Worm (Caenorhabditis elegans) whole organism, L1 larva: ENCODE results near the gene fbl-1.

Source experiments
- C34B4.2 ChIP-seq: sonication (generic microtip); optimal IDR thresholded peaks from 2 replicates; lab custom pipeline; 2017; ENCODE audit warnings: mild to moderate bottlenecking, missing genetic modification characterization, missing compliant biosample characterization
- Y116A8C.19 ChIP-seq: sonication (generic microtip); optimal IDR thresholded peaks from 2 replicates; lab custom pipeline; 2016; ENCODE audit warnings: missing compliant biosample characterization, missing genetic modification characterization, borderline replicate concordance
- alr-1 ChIP-seq: fragments of 200-800 bp; sonication (Bioruptor generic); optimal IDR thresholded peaks from 2 replicates; lab custom pipeline; 2018; ENCODE audit warnings: borderline replicate concordance, mild to moderate bottlenecking, missing genetic modification characterization, missing compliant biosample characterization
- ama-1 ChIP-seq: fragments of 150-350 bp; optimal IDR thresholded peaks from 2 replicates; lab custom pipeline; 2014
- ceh-82 ChIP-seq, 3 experiments: fragments of 150-350 bp in 1 of 3; sonication (generic microtip) in 2 of 3; optimal IDR thresholded peaks; 2 replicates each; lab custom pipeline; 2014 to 2017; ENCODE audit warnings: missing biosample characterization in 3 of 3, missing genetic modification characterization in 3 of 3
- ceh-88 ChIP-seq: fragments of 200-800 bp; sonication (Bioruptor generic); IDR thresholded peaks from 2 replicates; pipeline ENCODE4 v1.3.6; 2022; ENCODE audit warnings: missing genetic modification characterization, missing compliant biosample characterization
- ceh-90 ChIP-seq: sonication (generic microtip); optimal IDR thresholded peaks from 2 replicates; lab custom pipeline; 2016; ENCODE audit warnings: missing genetic modification characterization, missing compliant biosample characterization
- ces-1 ChIP-seq: fragments of 150-350 bp; optimal IDR thresholded peaks from 2 replicates; lab custom pipeline; 2014; ENCODE audit warnings: missing biosample characterization, missing genetic modification reagents, missing genetic modification characterization
- dpl-1 ChIP-seq, 3 experiments: fragments of 150-350 bp in 2 of 3; sonication (generic microtip) in 1 of 3; optimal IDR thresholded peaks; 2 replicates each; lab custom pipeline; 2014 to 2017; ENCODE audit warnings: missing biosample characterization in 3 of 3, missing genetic modification characterization in 3 of 3, missing genetic modification reagents in 3 of 3
- dsc-1 ChIP-seq: sonication (generic microtip); optimal IDR thresholded peaks from 2 replicates; lab custom pipeline; 2016; ENCODE audit warnings: mild to moderate bottlenecking, missing genetic modification characterization, missing compliant biosample characterization
- efl-1 ChIP-seq, 4 experiments: fragments of 150-350 bp; optimal IDR thresholded peaks in 3 of 4; peaks in 1 of 4; 1 replicate in 1 of 4; 2 replicates in 3 of 4; lab custom pipeline; 2014; ENCODE audit warnings: missing biosample characterization in 2 of 4, missing genetic modification characterization in 2 of 4, missing genetic modification reagents in 2 of 4
- ets-5 ChIP-seq: fragments of 200-800 bp; sonication (Bioruptor generic); IDR thresholded peaks from 2 replicates; pipeline ENCODE4 v1.3.6; 2022; ENCODE audit warnings: missing genetic modification characterization, missing compliant biosample characterization
- fkh-10 ChIP-seq: sonication (generic microtip); optimal IDR thresholded peaks from 2 replicates; lab custom pipeline; 2017; ENCODE audit warnings: missing biosample characterization, missing genetic modification reagents, missing genetic modification characterization
- fkh-4 ChIP-seq: sonication (generic microtip); optimal IDR thresholded peaks from 2 replicates; lab custom pipeline; 2016; ENCODE audit warnings: missing compliant biosample characterization, missing genetic modification characterization, borderline replicate concordance
- grh-1 ChIP-seq: fragments of 200-800 bp; sonication (Bioruptor generic); IDR thresholded peaks from 2 replicates; pipeline ENCODE4 v1.3.6; 2022; ENCODE audit warnings: missing genetic modification reagents, missing genetic modification characterization, missing compliant biosample characterization
- hlh-4 ChIP-seq: sonication (generic microtip); optimal IDR thresholded peaks from 2 replicates; lab custom pipeline; 2016; ENCODE audit warnings: mild to moderate bottlenecking, missing genetic modification characterization, missing compliant biosample characterization
- hpl-2 ChIP-seq: fragments of 150-350 bp; optimal IDR thresholded peaks from 2 replicates; lab custom pipeline; 2014; ENCODE audit warnings: missing biosample characterization, missing genetic modification reagents, missing genetic modification characterization
- irx-1 ChIP-seq: sonication (generic microtip); optimal IDR thresholded peaks from 2 replicates; lab custom pipeline; 2016; ENCODE audit warnings: missing genetic modification characterization, missing compliant biosample characterization
- isw-1 ChIP-seq: fragments of 200-800 bp; sonication (Bioruptor generic); IDR thresholded peaks from 2 replicates; pipeline ENCODE4 v1.3.6; 2022; ENCODE audit warnings: missing genetic modification characterization, missing compliant biosample characterization
- lin-14 ChIP-seq: fragments of 200-800 bp; sonication (Bioruptor generic); optimal IDR thresholded peaks from 2 replicates; lab custom pipeline; 2018; ENCODE audit warnings: mild to moderate bottlenecking, missing genetic modification characterization, moderate library complexity, missing compliant biosample characterization
- lin-15B ChIP-seq: fragments of 150-350 bp; sonication (generic microtip); optimal IDR thresholded peaks from 3 replicates; lab custom pipeline; 2014; ENCODE audit warnings: missing biosample characterization, missing genetic modification characterization
- lin-35 ChIP-seq, 2 experiments: fragments of 150-350 bp; optimal IDR thresholded peaks; 2 replicates each; lab custom pipeline; 2014; ENCODE audit warnings: missing biosample characterization in 2 of 2, missing genetic modification characterization in 2 of 2, missing genetic modification reagents in 2 of 2
- lir-3 ChIP-seq: sonication (generic microtip); optimal IDR thresholded peaks from 2 replicates; lab custom pipeline; 2016; ENCODE audit warnings: mild to moderate bottlenecking, missing genetic modification characterization, moderate library complexity, missing compliant biosample characterization; ENCODE audit not compliant: poor library complexity
- mab-9 ChIP-seq: fragments of 200-800 bp; sonication (Bioruptor generic); IDR thresholded peaks from 2 replicates; pipeline ENCODE4 v1.3.6; 2022; ENCODE audit warnings: missing genetic modification reagents, missing genetic modification characterization, missing compliant biosample characterization
- mdl-1 ChIP-seq, 2 experiments: fragments of 150-350 bp; optimal IDR thresholded peaks; 2 replicates each; lab custom pipeline; 2014 to 2017; ENCODE audit warnings: missing biosample characterization in 2 of 2, missing genetic modification characterization in 2 of 2, inconsistent platforms in 1 of 2
- mef-2 ChIP-seq: fragments of 150-350 bp; optimal IDR thresholded peaks from 2 replicates; lab custom pipeline; 2014; ENCODE audit warnings: missing biosample characterization, missing genetic modification characterization
- mep-1 ChIP-seq: fragments of 150-350 bp; optimal IDR thresholded peaks from 2 replicates; lab custom pipeline; 2014; ENCODE audit warnings: missing biosample characterization, missing genetic modification characterization
- nhr-12 ChIP-seq: sonication (generic microtip); optimal IDR thresholded peaks from 2 replicates; lab custom pipeline; 2017; ENCODE audit warnings: missing biosample characterization, missing genetic modification characterization
- nhr-19 ChIP-seq: fragments of 200-800 bp; sonication (Bioruptor generic); conservative IDR thresholded peaks from 2 replicates; pipeline ENCODE4 v1.3.6; 2022; ENCODE audit warnings: missing genetic modification characterization, missing compliant biosample characterization
- nhr-90 ChIP-seq: sonication (generic microtip); optimal IDR thresholded peaks from 2 replicates; lab custom pipeline; 2016; ENCODE audit warnings: mild to moderate bottlenecking, missing genetic modification characterization, missing compliant biosample characterization; ENCODE audit not compliant: poor library complexity
- pax-3 ChIP-seq: fragments of 200-800 bp; sonication (Bioruptor generic); optimal IDR thresholded peaks from 2 replicates; lab custom pipeline; 2018; ENCODE audit warnings: mild to moderate bottlenecking, missing genetic modification characterization, moderate library complexity, missing compliant biosample characterization
- pqm-1 ChIP-seq: sonication (generic microtip); optimal IDR thresholded peaks from 3 replicates; lab custom pipeline; 2017; ENCODE audit warnings: missing biosample characterization, missing genetic modification characterization
- skn-1 ChIP-seq: fragments of 150-350 bp; optimal IDR thresholded peaks from 2 replicates; lab custom pipeline; 2014; ENCODE audit warnings: missing biosample characterization, missing genetic modification characterization
- snu-23 ChIP-seq: sonication (generic microtip); optimal IDR thresholded peaks from 2 replicates; lab custom pipeline; 2016; ENCODE audit warnings: missing genetic modification characterization, missing compliant biosample characterization
- sox-4 ChIP-seq: sonication (generic microtip); optimal IDR thresholded peaks from 2 replicates; lab custom pipeline; 2016; ENCODE audit warnings: missing genetic modification characterization, missing compliant biosample characterization
- sptf-1 ChIP-seq: fragments of 150-350 bp; optimal IDR thresholded peaks from 2 replicates; lab custom pipeline; 2014; ENCODE audit warnings: missing biosample characterization, missing genetic modification characterization
- swsn-7 ChIP-seq: sonication (generic microtip); optimal IDR thresholded peaks from 2 replicates; lab custom pipeline; 2016; ENCODE audit warnings: missing genetic modification characterization, missing compliant biosample characterization
- tbx-2 ChIP-seq: sonication (generic microtip); optimal IDR thresholded peaks from 2 replicates; lab custom pipeline; 2016; ENCODE audit warnings: missing genetic modification characterization, missing compliant biosample characterization
- unc-30 ChIP-seq: sonication (generic microtip); optimal IDR thresholded peaks from 2 replicates; lab custom pipeline; 2017; ENCODE audit warnings: missing biosample characterization, missing genetic modification characterization
- unc-86 ChIP-seq: sonication (generic microtip); optimal IDR thresholded peaks from 2 replicates; lab custom pipeline; 2016; ENCODE audit warnings: missing genetic modification characterization, missing compliant biosample characterization
- unc-98 ChIP-seq: fragments of 200-800 bp; sonication (Bioruptor generic); IDR thresholded peaks from 2 replicates; pipeline ENCODE4 v1.3.6; 2022; ENCODE audit warnings: missing genetic modification characterization, missing compliant biosample characterization
- zag-1 ChIP-seq: fragments of 150-350 bp; optimal IDR thresholded peaks from 2 replicates; lab custom pipeline; 2014; ENCODE audit warnings: missing biosample characterization, missing genetic modification characterization
- ztf-11 ChIP-seq, 2 experiments: sonication (generic microtip); optimal IDR thresholded peaks; 2 replicates each; lab custom pipeline; 2016 to 2017; ENCODE audit warnings: missing genetic modification characterization in 2 of 2, missing biosample characterization in 1 of 2, missing compliant biosample characterization in 1 of 2
- ztf-4 ChIP-seq: fragments of 150-350 bp; optimal IDR thresholded peaks from 2 replicates; lab custom pipeline; 2014; ENCODE audit warnings: missing biosample characterization, missing genetic modification characterization

fbl-1 gene

DNA sequence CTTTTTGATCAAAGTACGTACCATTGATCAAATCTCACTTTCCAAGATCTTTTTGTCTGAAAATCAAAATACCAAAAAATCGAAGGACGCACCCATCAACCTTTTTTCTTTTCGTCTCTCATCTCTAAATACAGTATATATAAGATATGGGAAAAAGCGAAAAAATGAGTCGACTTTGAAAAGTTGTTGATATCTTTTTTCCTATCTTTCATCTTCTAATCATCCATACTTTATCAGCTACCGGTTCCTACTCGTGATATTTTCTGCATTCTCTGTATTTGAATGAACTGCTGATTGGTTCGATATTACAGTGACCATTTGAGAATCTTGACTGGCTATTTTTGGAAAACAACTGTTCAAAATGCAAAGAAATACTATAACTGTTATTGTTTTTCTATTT lies 23.8 kb upstream of the fbl-1 start, which contains the start of gene C33A12.19 (continued):
- TF ChIP-seq fkh-4: no peak
- TF ChIP-seq mdl-1 (tag; optimal IDR thresholded peaks at IDR 0.05; lab: Kevin White, UChicago): no peak
- TF ChIP-seq ceh-88 (GFP tag; lab: Robert Waterston, UW): no peak
- no peak for TF ChIP-seq lir-3 (tag; lab: Kevin White, UChicago)
- no peak for TF ChIP-seq ztf-4 (tag; lab: Kevin White, UChicago)
- no peak for TF ChIP-seq mab-9 (GFP tag; lab: Robert Waterston, UW)
- TF ChIP-seq pqm-1 (tag; lab: Kevin White, UChicago): no peak
- no peak for TF ChIP-seq Y116A8C.19

- TF ChIP-seq lin-35 (GFP tag; optimal IDR thresholded peaks at IDR 0.05; lab: Kevin White, UChicago) (no peak), isw-1 (no peak), ztf-11 (tag; optimal IDR thresholded peaks at IDR 0.05; lab: Kevin White, UChicago) (no peak), mef-2 (tag; lab: Kevin White, UChicago) (no peak), snu-23 (GFP tag; lab: Kevin White, UChicago) (no peak), hpl-2 (GFP tag; lab: Kevin White, UChicago) (no peak), grh-1 (GFP tag; lab: Robert Waterston, UW) (no peak), nhr-90 (tag; lab: Kevin White, UChicago) (no peak), mab-9 (GFP tag; lab: Robert Waterston, UW) (no peak), ets-5 (GFP tag; lab: Robert Waterston, UW) (no peak), nhr-12 (tag; lab: Kevin White, UChicago) (no peak), mdl-1 (tag; optimal IDR thresholded peaks at IDR 0.05; lab: Kevin White, UChicago) (no peak), sptf-1 (tag; lab: Kevin White, UChicago) (no peak), nhr-19 (no peak), ceh-90 (no peak), hlh-4 (tag; lab: Kevin White, UChicago) (no peak), irx-1 (tag; lab: Kevin White, UChicago) (no peak), zag-1 (no peak), mep-1 (no peak), sox-4 (tag; lab: Kevin White, UChicago) (no peak)
- TF ChIP-seq, all 84 proteins: peak for 0
Observed at ce11 chrIV:9518608-9519007, 22.0 kb upstream of the fbl-1 start, which contains the start of gene nlp-35. Gene nlp-35, minus strand, starts transcription at chrIV:9518926.

DNA sequence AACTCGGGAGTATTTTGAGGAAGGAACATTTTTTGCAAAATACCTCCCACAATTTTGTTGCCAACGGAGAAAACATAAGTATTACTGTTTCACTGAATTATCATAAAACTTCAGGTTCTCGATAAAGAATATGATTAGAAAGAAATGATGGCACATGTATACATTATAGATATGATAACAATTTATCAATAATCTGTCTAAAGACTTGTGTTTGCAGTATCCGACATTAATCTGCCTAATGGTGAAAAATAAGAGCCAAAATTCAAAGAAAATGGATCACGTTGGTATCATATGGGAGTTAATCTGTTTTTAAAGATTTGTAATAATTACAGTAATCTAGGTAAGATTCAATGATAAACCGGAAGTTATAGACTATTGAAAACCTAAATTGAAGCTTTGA lies 20.0 kb upstream of the fbl-1 start:
- TF ChIP-seq Y116A8C.19: no peak
- no peak for TF ChIP-seq mdl-1 (tag; optimal IDR thresholded peaks at IDR 0.05; lab: Kevin White, UChicago)
- peak; percentile 41 for TF ChIP-seq pax-3 (tag; lab: Kevin White, UChicago)
- TF ChIP-seq dsc-1 (tag; lab: Kevin White, UChicago): peak; percentile 88
- TF ChIP-seq efl-1 (optimal IDR thresholded peaks at IDR 0.05; lab: Kevin White, UChicago): no peak
- TF ChIP-seq efl-1 (GFP tag; optimal IDR thresholded peaks at IDR 0.05 in 1 of 2; lab: Kevin White, UChicago): peak in 1 of 2 experiments; percentile 68

ce11 chrIV:9523139-9523538 lies 17.5 kb upstream of the fbl-1 start:
- TF ChIP-seq lin-14 (GFP tag; lab: Kevin White, UChicago): peak; percentile 27
- no peak for TF ChIP-seq pqm-1 (tag; lab: Kevin White, UChicago)
- TF ChIP-seq efl-1 (optimal IDR thresholded peaks at IDR 0.05; lab: Kevin White, UChicago): no peak
- peak in 1 of 2 experiments; percentile 55 for TF ChIP-seq efl-1 (GFP tag; optimal IDR thresholded peaks at IDR 0.05 in 1 of 2; lab: Kevin White, UChicago)
- TF ChIP-seq, all 84 proteins: peak for 2

DNA sequence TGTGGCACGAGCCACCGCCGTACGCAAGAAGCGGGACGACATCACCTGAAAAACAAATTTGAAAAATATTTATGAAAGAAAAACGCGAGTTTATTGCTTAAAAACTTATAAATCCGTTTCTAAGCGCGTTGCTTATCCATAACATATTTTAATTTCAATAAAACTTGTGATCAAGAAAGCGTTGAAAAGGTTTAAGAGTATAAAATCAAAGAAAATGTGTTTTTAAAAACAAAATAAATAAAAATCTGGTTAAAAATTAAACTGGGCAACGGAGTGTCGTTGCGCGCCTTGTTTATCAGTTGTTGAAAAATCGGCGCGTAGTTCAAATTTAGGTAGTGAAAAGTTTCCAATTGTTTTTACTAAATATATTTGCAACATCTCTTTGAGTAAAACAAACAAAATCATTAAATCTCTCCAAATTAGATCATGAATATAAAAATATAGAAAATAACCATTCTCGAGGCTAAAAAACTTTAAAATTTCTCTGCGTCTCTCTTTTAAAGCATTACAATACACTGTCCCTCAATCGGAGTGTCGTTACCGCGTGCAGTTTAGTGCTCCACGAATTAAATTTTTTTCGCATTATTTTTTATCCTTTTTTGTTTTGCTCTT lies 15.7 kb upstream of the fbl-1 start, which contains the start of gene ndua-5:
Gene ndua-5, minus strand, starts transcription at position 51 of the 612 bp plus-strand sequence.
- no peak for TF ChIP-seq ets-5 (GFP tag; lab: Robert Waterston, UW)
- TF ChIP-seq unc-86 (tag; lab: Kevin White, UChicago): peak; percentile 31
- no peak for TF ChIP-seq unc-30 (tag; lab: Kevin White, UChicago)
- peak; percentile 66 for TF ChIP-seq lin-15B (tag; lab: Kevin White, UChicago)
- peak; percentile 39; the same call in 1 of the 2 replicates for TF ChIP-seq nhr-19
- TF ChIP-seq unc-98 (GFP tag; lab: Robert Waterston, UW): no peak
- no peak for TF ChIP-seq alr-1 (tag; lab: Kevin White, UChicago)
- TF ChIP-seq tbx-2 (tag; lab: Kevin White, UChicago): peak; percentile 63
- peak; percentile 90 to 92 for TF ChIP-seq efl-1 (optimal IDR thresholded peaks at IDR 0.05; lab: Kevin White, UChicago)
- TF ChIP-seq efl-1 (GFP tag; optimal IDR thresholded peaks at IDR 0.05 in 1 of 2; lab: Kevin White, UChicago): peak; percentile 91 to 98
- peak; percentile 86 to 92 (median 88) for TF ChIP-seq dpl-1 (GFP tag; optimal IDR thresholded peaks at IDR 0.05; lab: Kevin White, UChicago)
- no peak for TF ChIP-seq ama-1
- peak; percentile 64 for TF ChIP-seq swsn-7
- no peak for TF ChIP-seq skn-1
- no peak for TF ChIP-seq ces-1 (GFP tag; lab: Kevin White, UChicago)
- no peak for TF ChIP-seq C34B4.2 (tag; lab: Kevin White, UChicago)
- peak; percentile 0 to 51 (median 9) for TF ChIP-seq ceh-82 (tag; optimal IDR thresholded peaks at IDR 0.05; lab: Kevin White, UChicago)
- no peak for TF ChIP-seq fkh-10 (GFP tag; lab: Kevin White, UChicago)
